Worm (Caenorhabditis elegans) whole organism, mixed stage, embryonic: Measurements from ENCODE around the gene flp-10.

Experiments
- M03D4.4 ChIP-seq: sonication (generic microtip); optimal IDR thresholded peaks from 2 replicates; lab custom pipeline; 2017; ENCODE audit warnings: mild to moderate bottlenecking, missing genetic modification characterization, missing compliant biosample characterization
- bed-3 ChIP-seq: fragments of 200-800 bp; sonication (Bioruptor generic); optimal IDR thresholded peaks from 3 replicates; lab custom pipeline; 2018; ENCODE audit warnings: mild to moderate bottlenecking, missing genetic modification characterization, moderate library complexity, missing compliant biosample characterization
- blmp-1 ChIP-seq: fragments of 150-350 bp; optimal IDR thresholded peaks from 2 replicates; lab custom pipeline; 2014; ENCODE audit warnings: missing biosample characterization, missing genetic modification characterization
- ceh-39 ChIP-seq: fragments of 150-350 bp; optimal IDR thresholded peaks from 2 replicates; lab custom pipeline; 2014; ENCODE audit warnings: missing biosample characterization, missing genetic modification characterization
- ceh-43 ChIP-seq: fragments of 200-800 bp; sonication (Bioruptor generic); optimal IDR thresholded peaks from 2 replicates; lab custom pipeline; 2018; ENCODE audit warnings: mild to moderate bottlenecking, missing genetic modification characterization, moderate library complexity, missing compliant biosample characterization
- ceh-83 ChIP-seq: fragments of 200-800 bp; sonication (Bioruptor generic); optimal IDR thresholded peaks from 2 replicates; lab custom pipeline; 2018; ENCODE audit warnings: mild to moderate bottlenecking, missing genetic modification characterization, missing compliant biosample characterization
- ces-1 ChIP-seq: fragments of 150-350 bp; optimal IDR thresholded peaks from 2 replicates; lab custom pipeline; 2014; ENCODE audit warnings: missing biosample characterization, missing genetic modification reagents, missing genetic modification characterization
- cnd-1 ChIP-seq: fragments of 200-800 bp; sonication (Bioruptor generic); optimal IDR thresholded peaks from 2 replicates; lab custom pipeline; 2018; ENCODE audit warnings: mild to moderate bottlenecking, missing genetic modification characterization, missing compliant biosample characterization
- drap-1 ChIP-seq: fragments of 200-800 bp; sonication (Bioruptor generic); optimal IDR thresholded peaks from 3 replicates; lab custom pipeline; 2018; ENCODE audit warnings: mild to moderate bottlenecking, missing genetic modification characterization, missing compliant biosample characterization
- elt-1 ChIP-seq: sonication (generic microtip); optimal IDR thresholded peaks from 2 replicates; lab custom pipeline; 2017; ENCODE audit warnings: missing genetic modification characterization, mild to moderate bottlenecking, missing compliant biosample characterization, antibody characterized with exemption, moderate library complexity, borderline replicate concordance; ENCODE audit not compliant: insufficient read depth
- elt-3 ChIP-seq: fragments of 150-350 bp; optimal IDR thresholded peaks from 2 replicates; lab custom pipeline; 2014; ENCODE audit warnings: missing biosample characterization, missing genetic modification characterization
- flh-1 ChIP-seq: fragments of 200-800 bp; sonication (Bioruptor generic); optimal IDR thresholded peaks from 2 replicates; lab custom pipeline; 2018; ENCODE audit warnings: mild to moderate bottlenecking, missing genetic modification characterization, moderate library complexity, missing compliant biosample characterization
- ham-2 ChIP-seq: fragments of 200-800 bp; sonication (Bioruptor generic); optimal IDR thresholded peaks from 2 replicates; lab custom pipeline; 2018; ENCODE audit warnings: mild to moderate bottlenecking, missing genetic modification characterization, missing compliant biosample characterization
- hlh-1 ChIP-seq: fragments of 150-350 bp; optimal IDR thresholded peaks from 2 replicates; lab custom pipeline; 2014; ENCODE audit warnings: missing biosample characterization, missing genetic modification reagents, missing genetic modification characterization
- lin-13 ChIP-seq: fragments of 150-350 bp; optimal IDR thresholded peaks from 2 replicates; lab custom pipeline; 2014; ENCODE audit warnings: missing biosample characterization, missing genetic modification characterization
- lin-32 ChIP-seq: fragments of 200-800 bp; sonication (Bioruptor generic); optimal IDR thresholded peaks from 2 replicates; lab custom pipeline; 2018; ENCODE audit warnings: mild to moderate bottlenecking, missing genetic modification characterization, missing compliant biosample characterization
- lsy-2 ChIP-seq: fragments of 150-350 bp; optimal IDR thresholded peaks from 2 replicates; lab custom pipeline; 2014; ENCODE audit warnings: missing biosample characterization, missing genetic modification characterization
- mab-5 ChIP-seq: fragments of 150-350 bp; optimal IDR thresholded peaks from 2 replicates; lab custom pipeline; 2014; ENCODE audit warnings: missing biosample characterization, missing genetic modification characterization
- mep-1 ChIP-seq: fragments of 150-350 bp; optimal IDR thresholded peaks from 2 replicates; lab custom pipeline; 2017; ENCODE audit warnings: missing biosample characterization, missing genetic modification reagents, missing genetic modification characterization, inconsistent platforms
- mls-2 ChIP-seq: sonication (generic microtip); optimal IDR thresholded peaks from 2 replicates; lab custom pipeline; 2016; ENCODE audit warnings: mild to moderate bottlenecking, missing genetic modification characterization, moderate library complexity, missing compliant biosample characterization
- nhr-12 ChIP-seq: fragments of 150-350 bp; optimal IDR thresholded peaks from 2 replicates; lab custom pipeline; 2014; ENCODE audit warnings: missing biosample characterization, missing genetic modification characterization
- nhr-2 ChIP-seq: fragments of 150-350 bp; optimal IDR thresholded peaks from 2 replicates; lab custom pipeline; 2014; ENCODE audit warnings: missing biosample characterization, missing genetic modification characterization
- nhr-237 ChIP-seq: fragments of 150-350 bp; optimal IDR thresholded peaks from 2 replicates; lab custom pipeline; 2014; ENCODE audit warnings: missing biosample characterization, missing genetic modification characterization
- nhr-28 ChIP-seq: fragments of 150-350 bp; optimal IDR thresholded peaks from 2 replicates; lab custom pipeline; 2014; ENCODE audit warnings: missing biosample characterization, missing genetic modification characterization
- nhr-76 ChIP-seq: sonication (generic microtip); optimal IDR thresholded peaks from 2 replicates; lab custom pipeline; 2017; ENCODE audit warnings: missing biosample characterization, missing genetic modification characterization
- pha-4 ChIP-seq: fragments of 150-350 bp; optimal IDR thresholded peaks from 2 replicates; lab custom pipeline; 2018; ENCODE audit warnings: missing biosample characterization, missing genetic modification reagents, missing genetic modification characterization
- sem-2 ChIP-seq: fragments of 200-800 bp; sonication (Bioruptor generic); optimal IDR thresholded peaks from 2 replicates; lab custom pipeline; 2018; ENCODE audit warnings: mild to moderate bottlenecking, missing genetic modification characterization, missing compliant biosample characterization
- snpc-4 ChIP-seq: fragments of 150-350 bp; optimal IDR thresholded peaks from 2 replicates; lab custom pipeline; 2014; ENCODE audit warnings: missing biosample characterization, missing genetic modification characterization
- sptf-1 ChIP-seq: sonication (generic microtip); optimal IDR thresholded peaks from 2 replicates; lab custom pipeline; 2017; ENCODE audit warnings: mild to moderate bottlenecking, missing genetic modification characterization, moderate library complexity, missing compliant biosample characterization
- tbx-8 ChIP-seq: fragments of 200-800 bp; sonication (Bioruptor generic); optimal IDR thresholded peaks from 2 replicates; lab custom pipeline; 2018; ENCODE audit warnings: mild to moderate bottlenecking, missing genetic modification characterization, moderate library complexity, missing compliant biosample characterization
- unc-39 ChIP-seq: fragments of 150-350 bp; optimal IDR thresholded peaks from 2 replicates; lab custom pipeline; 2014; ENCODE audit warnings: missing biosample characterization, missing genetic modification characterization
- unc-62 ChIP-seq: fragments of 150-350 bp; optimal IDR thresholded peaks from 2 replicates; lab custom pipeline; 2014; ENCODE audit warnings: missing biosample characterization, missing genetic modification reagents, missing genetic modification characterization
- zip-8 ChIP-seq: fragments of 150-350 bp; optimal IDR thresholded peaks from 2 replicates; lab custom pipeline; 2014; ENCODE audit warnings: missing biosample characterization, missing genetic modification characterization
- ztf-11 ChIP-seq: fragments of 150-350 bp; optimal IDR thresholded peaks from 2 replicates; lab custom pipeline; 2014; ENCODE audit warnings: missing biosample characterization, missing genetic modification characterization

Gene flp-10

DNA sequence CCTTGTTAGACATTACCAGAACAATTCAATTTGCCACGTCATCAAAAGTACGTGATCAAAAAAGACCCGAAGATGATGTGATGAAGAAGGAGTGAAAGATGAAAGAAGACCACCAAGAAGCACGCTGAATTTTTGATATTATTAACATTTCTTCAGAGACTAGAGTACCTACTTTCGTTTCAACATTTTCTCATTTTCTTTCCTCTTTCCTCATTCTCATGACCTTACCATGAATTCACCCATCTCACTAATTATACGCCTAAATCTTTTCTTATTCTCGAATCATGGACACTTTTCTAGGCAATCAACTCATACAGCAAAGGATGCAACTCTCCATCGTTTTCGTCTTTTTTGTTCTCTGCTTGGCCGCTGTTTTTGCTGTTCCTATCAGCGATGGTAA lies at the start of gene flp-10:
flp-10 (plus strand) TSS at position 301 of the 400 bp plus-strand sequence.
- TF ChIP-seq ceh-43 (GFP tag; lab: Kevin White, UChicago) = no peak
- TF ChIP-seq lin-13 = no peak
- no peak for TF ChIP-seq mep-1
- TF ChIP-seq sem-2 (GFP tag; lab: Kevin White, UChicago) = no peak
- no peak for TF ChIP-seq unc-62 (GFP tag; lab: Kevin White, UChicago)
- no peak for TF ChIP-seq lsy-2
- no peak for TF ChIP-seq blmp-1 (tag; lab: Kevin White, UChicago)
- TF ChIP-seq mls-2 (tag; lab: Kevin White, UChicago) = no peak
- no peak for TF ChIP-seq nhr-2 (tag; lab: Kevin White, UChicago)
- TF ChIP-seq lin-32 = no peak
- TF ChIP-seq unc-39 (tag; lab: Kevin White, UChicago) = no peak
- TF ChIP-seq M03D4.4 = no peak
- no peak for TF ChIP-seq zip-8 (tag; lab: Kevin White, UChicago)
- no peak for TF ChIP-seq flh-1
- no peak for TF ChIP-seq bed-3 (GFP tag; lab: Kevin White, UChicago)
- no peak for TF ChIP-seq nhr-12
- TF ChIP-seq drap-1 (GFP tag; lab: Kevin White, UChicago) = no peak
- TF ChIP-seq nhr-237 (tag; lab: Kevin White, UChicago) = no peak
- TF ChIP-seq pha-4 (tag; lab: Kevin White, UChicago) = no peak
- no peak for TF ChIP-seq elt-3

DNA sequence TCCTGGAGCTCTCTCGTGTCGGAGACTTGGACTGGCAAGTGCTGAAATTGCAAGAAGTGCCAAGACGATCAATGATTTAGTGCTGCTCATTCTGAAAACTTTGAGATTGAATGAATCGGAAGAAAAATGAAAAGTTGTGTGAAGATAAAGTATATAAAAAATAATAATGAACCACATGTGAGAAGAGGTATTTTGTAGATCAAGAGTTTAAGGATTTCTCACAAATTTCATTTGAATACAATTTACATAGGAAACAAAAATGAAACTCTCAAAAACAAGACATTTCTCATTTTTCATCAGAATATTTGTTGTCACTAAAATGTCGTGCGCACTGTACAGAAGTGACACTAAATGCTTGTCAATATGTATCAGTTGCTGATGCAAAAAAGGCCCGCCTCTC lies 46.2 kb upstream of the flp-10 start, which contains the start of gene T14A8.2:
T14A8.2 (minus strand) TSS at position 101 of the 400 bp plus-strand sequence.
- no peak for TF ChIP-seq drap-1 (GFP tag; lab: Kevin White, UChicago)
- TF ChIP-seq ham-2 (GFP tag; lab: Kevin White, UChicago) = no peak
- no peak for TF ChIP-seq flh-1
- TF ChIP-seq nhr-28 = no peak
- no peak for TF ChIP-seq sem-2 (GFP tag; lab: Kevin White, UChicago)
- no peak for TF ChIP-seq hlh-1 (tag; lab: Kevin White, UChicago)
- TF ChIP-seq cnd-1 (tag; lab: Kevin White, UChicago) = no peak
- TF ChIP-seq nhr-2 (tag; lab: Kevin White, UChicago) = no peak
- no peak for TF ChIP-seq elt-1 (tag; lab: Kevin White, UChicago)
- TF ChIP-seq lin-13 = no peak
- no peak for TF ChIP-seq ztf-11
- no peak for TF ChIP-seq tbx-8 (GFP tag; lab: Kevin White, UChicago)
- no peak for TF ChIP-seq zip-8 (tag; lab: Kevin White, UChicago)
- no peak for TF ChIP-seq nhr-237 (tag; lab: Kevin White, UChicago)
- TF ChIP-seq ceh-39 (tag; lab: Kevin White, UChicago) = no peak
- no peak for TF ChIP-seq blmp-1 (tag; lab: Kevin White, UChicago)
- no peak for TF ChIP-seq snpc-4 (tag; lab: Kevin White, UChicago)

DNA sequence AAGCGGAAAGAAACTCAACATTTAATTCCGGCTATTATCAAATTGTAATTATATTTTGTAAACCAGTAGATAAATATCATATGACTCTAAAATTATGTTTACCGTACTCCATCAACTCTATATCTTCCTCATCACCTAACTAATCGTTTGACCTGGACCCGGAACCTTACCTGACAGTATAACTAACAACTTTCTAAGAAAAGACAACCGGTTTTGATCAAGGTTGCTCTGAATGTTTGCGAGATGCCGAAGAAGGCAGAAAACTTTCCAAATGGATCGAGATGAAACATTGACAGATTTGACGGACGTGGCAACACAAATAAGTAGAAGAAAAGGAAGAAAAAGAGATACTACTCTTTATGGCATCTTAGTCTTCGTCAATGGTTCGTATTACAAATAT lies 44.1 kb upstream of the flp-10 start:
- TF ChIP-seq ces-1 (GFP tag; lab: Kevin White, UChicago) = no peak
- no peak for TF ChIP-seq mab-5 (tag; lab: Kevin White, UChicago)
- no peak for TF ChIP-seq lin-32
- TF ChIP-seq ztf-11 = no peak
- TF ChIP-seq bed-3 (GFP tag; lab: Kevin White, UChicago) = no peak
- no peak for TF ChIP-seq lsy-2
- no peak for TF ChIP-seq tbx-8 (GFP tag; lab: Kevin White, UChicago)
- no peak for TF ChIP-seq nhr-76 (tag; lab: Kevin White, UChicago)
- no peak for TF ChIP-seq blmp-1 (tag; lab: Kevin White, UChicago)
- TF ChIP-seq drap-1 (GFP tag; lab: Kevin White, UChicago) = no peak
- no peak for TF ChIP-seq ceh-83 (GFP tag; lab: Kevin White, UChicago)
- TF ChIP-seq sptf-1 (tag; lab: Kevin White, UChicago) = no peak
- TF ChIP-seq unc-62 (GFP tag; lab: Kevin White, UChicago) = no peak
- no peak for TF ChIP-seq flh-1
- no peak for TF ChIP-seq elt-1 (tag; lab: Kevin White, UChicago)
- TF ChIP-seq nhr-12 = no peak
- no peak for TF ChIP-seq ham-2 (GFP tag; lab: Kevin White, UChicago)
- TF ChIP-seq hlh-1 (tag; lab: Kevin White, UChicago) = no peak
- no peak for TF ChIP-seq mep-1
- no peak for TF ChIP-seq unc-39 (tag; lab: Kevin White, UChicago)
